Worm (Caenorhabditis elegans) whole organism, late embryonic: ENCODE measurements around the gene F54F2.14.
A peak's percentile ranks its signal among the peaks of the same experiment; 100 is the strongest.

ENCODE experiments used
- C08G9.2 ChIP-seq: sonication (generic microtip); optimal IDR thresholded peaks from 2 replicates; lab custom pipeline; 2016; ENCODE audit warnings: mild to moderate bottlenecking, missing genetic modification characterization, moderate library complexity, missing compliant biosample characterization
- C38D4.7 ChIP-seq: fragments of 200-800 bp; sonication (Bioruptor generic); optimal IDR thresholded peaks from 2 replicates; lab custom pipeline; 2018; ENCODE audit warnings: mild to moderate bottlenecking, missing genetic modification characterization, moderate library complexity, missing compliant biosample characterization
- K02D7.2 ChIP-seq: sonication (generic microtip); optimal IDR thresholded peaks from 2 replicates; lab custom pipeline; 2017; ENCODE audit warnings: mild to moderate bottlenecking, missing genetic modification characterization, missing compliant biosample characterization
- K09A11.1 ChIP-seq: sonication (generic microtip); optimal IDR thresholded peaks from 2 replicates; lab custom pipeline; 2017; ENCODE audit warnings: antibody characterized with exemption, mild to moderate bottlenecking, missing genetic modification characterization, missing compliant biosample characterization; ENCODE audit not compliant: insufficient read depth
- T23F11.4 ChIP-seq: fragments of 200-800 bp; sonication (Bioruptor generic); optimal IDR thresholded peaks from 2 replicates; lab custom pipeline; 2018; ENCODE audit warnings: mild to moderate bottlenecking, missing genetic modification characterization, missing compliant biosample characterization
- ama-1 ChIP-seq: fragments of 150-350 bp; optimal IDR thresholded peaks from 2 replicates; lab custom pipeline; 2014
- ceh-2 ChIP-seq: sonication (generic microtip); optimal IDR thresholded peaks from 2 replicates; lab custom pipeline; 2016; ENCODE audit warnings: missing genotype, missing genetic modification characterization, missing compliant biosample characterization
- ceh-24 ChIP-seq: sonication (generic microtip); optimal IDR thresholded peaks from 2 replicates; lab custom pipeline; 2016; ENCODE audit warnings: mild to moderate bottlenecking, missing genetic modification characterization, missing compliant biosample characterization
- ceh-31 ChIP-seq: sonication (generic microtip); optimal IDR thresholded peaks from 2 replicates; lab custom pipeline; 2016; ENCODE audit warnings: missing genetic modification characterization, missing compliant biosample characterization
- ceh-34 ChIP-seq: sonication (generic microtip); optimal IDR thresholded peaks from 2 replicates; lab custom pipeline; 2016; ENCODE audit warnings: mild to moderate bottlenecking, missing genetic modification characterization, missing compliant biosample characterization
- ceh-6 ChIP-seq: fragments of 200-800 bp; sonication (Bioruptor generic); optimal IDR thresholded peaks from 2 replicates; lab custom pipeline; 2018; ENCODE audit warnings: mild to moderate bottlenecking, missing genetic modification characterization, missing compliant biosample characterization
- dmd-4 ChIP-seq: sonication (generic microtip); optimal IDR thresholded peaks from 2 replicates; lab custom pipeline; 2016; ENCODE audit warnings: borderline replicate concordance, missing genetic modification characterization, missing compliant biosample characterization
- dve-1 ChIP-seq: sonication (generic microtip); optimal IDR thresholded peaks from 2 replicates; lab custom pipeline; 2017; ENCODE audit warnings: antibody characterized with exemption, mild to moderate bottlenecking, missing genetic modification characterization, missing compliant biosample characterization
- elt-2 ChIP-seq: sonication (generic microtip); optimal IDR thresholded peaks from 2 replicates; lab custom pipeline; 2016; ENCODE audit warnings: missing genetic modification reagents, missing genetic modification characterization, missing compliant biosample characterization
- fkh-6 ChIP-seq: sonication (generic microtip); optimal IDR thresholded peaks from 2 replicates; lab custom pipeline; 2016; ENCODE audit warnings: missing genetic modification characterization, missing compliant biosample characterization
- hlh-15 ChIP-seq: sonication (generic microtip); optimal IDR thresholded peaks from 2 replicates; lab custom pipeline; 2016; ENCODE audit warnings: missing genetic modification characterization, missing compliant biosample characterization
- hlh-8 ChIP-seq: sonication (generic microtip); optimal IDR thresholded peaks from 2 replicates; lab custom pipeline; 2016; ENCODE audit warnings: missing genotype, missing genetic modification characterization, missing compliant biosample characterization
- lin-11 ChIP-seq: fragments of 200-800 bp; sonication (Bioruptor generic); optimal IDR thresholded peaks from 2 replicates; lab custom pipeline; 2018; ENCODE audit warnings: mild to moderate bottlenecking, missing genetic modification characterization, missing compliant biosample characterization
- nfya-1 ChIP-seq: sonication (generic microtip); optimal IDR thresholded peaks from 2 replicates; lab custom pipeline; 2017; ENCODE audit warnings: missing genetic modification characterization, mild to moderate bottlenecking, missing compliant biosample characterization, antibody characterized with exemption, moderate library complexity
- npax-4 ChIP-seq: sonication (generic microtip); optimal IDR thresholded peaks from 2 replicates; lab custom pipeline; 2016; ENCODE audit warnings: missing genetic modification characterization, missing compliant biosample characterization
- pqm-1 ChIP-seq: sonication (generic microtip); optimal IDR thresholded peaks from 2 replicates; lab custom pipeline; 2016; ENCODE audit warnings: missing genetic modification characterization, missing compliant biosample characterization
- pros-1 ChIP-seq: fragments of 150-350 bp; optimal IDR thresholded peaks from 2 replicates; lab custom pipeline; 2014; ENCODE audit warnings: missing biosample characterization, missing genetic modification reagents, missing genetic modification characterization
- rnt-1 ChIP-seq: sonication (generic microtip); optimal IDR thresholded peaks from 2 replicates; lab custom pipeline; 2016; ENCODE audit warnings: missing genetic modification characterization, missing compliant biosample characterization
- sox-2 ChIP-seq: fragments of 200-800 bp; sonication (Bioruptor generic); IDR thresholded peaks from 2 replicates; pipeline ENCODE4 v1.3.6; 2022; ENCODE audit warnings: missing genetic modification reagents, missing genetic modification characterization, missing compliant biosample characterization
- sox-4 ChIP-seq: sonication (generic microtip); optimal IDR thresholded peaks from 2 replicates; lab custom pipeline; 2017; ENCODE audit warnings: mild to moderate bottlenecking, missing genetic modification characterization, inconsistent platforms, missing compliant biosample characterization
- tbx-2 ChIP-seq: sonication (generic microtip); optimal IDR thresholded peaks from 2 replicates; lab custom pipeline; 2016; ENCODE audit warnings: missing genetic modification characterization, missing compliant biosample characterization
- tbx-7 ChIP-seq: sonication (generic microtip); optimal IDR thresholded peaks from 2 replicates; lab custom pipeline; 2016; ENCODE audit warnings: missing genotype, missing genetic modification characterization, missing compliant biosample characterization
- unc-3 ChIP-seq, 2 experiments: fragments of 200-800 bp in 1 of 2; sonication (Bioruptor generic) in 1 of 2; sonication (generic microtip) in 1 of 2; conservative IDR thresholded peaks in 1 of 2; optimal IDR thresholded peaks in 1 of 2; 2 replicates each; pipeline versions ENCODE4 v1.3.6 to Lab custom; 2016 to 2022; ENCODE audit warnings: missing compliant biosample characterization in 2 of 2, missing genetic modification characterization in 2 of 2, missing genetic modification reagents in 1 of 2
- unc-55 ChIP-seq: sonication (generic microtip); optimal IDR thresholded peaks from 2 replicates; lab custom pipeline; 2017; ENCODE audit warnings: missing biosample characterization, missing genetic modification reagents, missing genetic modification characterization
- unc-86 ChIP-seq: sonication (generic microtip); optimal IDR thresholded peaks from 2 replicates; lab custom pipeline; 2016; ENCODE audit warnings: missing genetic modification characterization, missing compliant biosample characterization

Gene F54F2.14

ce11 chrIII:8754682-8755081 lies 36.7 kb upstream of the F54F2.14 start, which contains the start of gene tomm-70:
Gene tomm-70, minus strand, starts transcription at chrIII:8754750.
- TF ChIP-seq elt-2, result peak; percentile 21
- no peak for TF ChIP-seq hlh-15 (tag; lab: Kevin White, UChicago)
- TF ChIP-seq ceh-31, result no peak
- TF ChIP-seq fkh-6 (tag; lab: Kevin White, UChicago), result no peak

ce11 chrIII:8761040-8761654 lies 30.2 kb upstream of the F54F2.14 start, which contains the start of gene aak-1:
Gene aak-1, minus strand, starts transcription at chrIII:8761090.
- TF ChIP-seq tbx-7 (no peak), hlh-8 (tag; lab: Kevin White, UChicago) (peak; percentile 14)
- TF ChIP-seq, all 69 proteins: peak for 1

- TF ChIP-seq unc-55 (GFP tag; lab: Kevin White, UChicago) (no peak), unc-86 (no peak), tbx-2 (tag; lab: Kevin White, UChicago) (no peak), unc-3 (GFP tag; conservative IDR thresholded peaks at IDR 0.05; lab: Robert Waterston, UW) (no peak), unc-3 (tag; optimal IDR thresholded peaks at IDR 0.05; lab: Kevin White, UChicago) (no peak)
Measured at ce11 chrIII:8762016-8762415, 29.3 kb upstream of the F54F2.14 start.

- no peak for TF ChIP-seq ama-1 (lab: Kevin White, UChicago)
- TF ChIP-seq sox-2, result no peak
- no peak for TF ChIP-seq pqm-1
- TF ChIP-seq K09A11.1 (tag; lab: Kevin White, UChicago), result no peak
- TF ChIP-seq K02D7.2, result no peak
- TF ChIP-seq dmd-4 (tag; lab: Kevin White, UChicago), result no peak
- no peak for TF ChIP-seq C08G9.2 (tag; lab: Kevin White, UChicago)
- no peak for TF ChIP-seq ceh-34 (tag; lab: Kevin White, UChicago)
- TF ChIP-seq rnt-1, result no peak
- TF ChIP-seq ceh-24 (tag; lab: Kevin White, UChicago), result no peak
- no peak for TF ChIP-seq ceh-6 (GFP tag; lab: Kevin White, UChicago)
- TF ChIP-seq hlh-15 (tag; lab: Kevin White, UChicago), result no peak
- no peak for TF ChIP-seq ceh-31
- TF ChIP-seq unc-3 (GFP tag; conservative IDR thresholded peaks at IDR 0.05; lab: Robert Waterston, UW), result no peak
- TF ChIP-seq unc-3 (tag; optimal IDR thresholded peaks at IDR 0.05; lab: Kevin White, UChicago), result no peak
- no peak for TF ChIP-seq dve-1 (tag; lab: Kevin White, UChicago)
Measured at ce11 chrIII:8763111-8763510, 28.2 kb upstream of the F54F2.14 start.

- TF ChIP-seq hlh-8 (tag; lab: Kevin White, UChicago), result peak; percentile 71
- TF ChIP-seq dve-1 (tag; lab: Kevin White, UChicago), result no peak
Measured at ce11 chrIII:8765030-8765429, 26.3 kb upstream of the F54F2.14 start.

ce11 chrIII:8766467-8766866 lies 24.9 kb upstream of the F54F2.14 start:
- no peak for TF ChIP-seq lin-11
- no peak for TF ChIP-seq dmd-4 (tag; lab: Kevin White, UChicago)
- no peak for TF ChIP-seq npax-4 (tag; lab: Kevin White, UChicago)
- TF ChIP-seq elt-2, result no peak
- no peak for TF ChIP-seq C38D4.7
- no peak for TF ChIP-seq sox-4 (tag; lab: Kevin White, UChicago)
- no peak for TF ChIP-seq sox-2
- no peak for TF ChIP-seq hlh-8 (tag; lab: Kevin White, UChicago)
- TF ChIP-seq T23F11.4 (GFP tag; lab: Kevin White, UChicago), result no peak
- no peak for TF ChIP-seq ceh-2 (tag; lab: Kevin White, UChicago)
- TF ChIP-seq nfya-1, result no peak
- TF ChIP-seq ceh-24 (tag; lab: Kevin White, UChicago), result no peak
- no peak for TF ChIP-seq pros-1
